Fruit fly (Drosophila melanogaster) whole organism, prepupa: ENCODE results near the gene CG13247.

ENCODE experiments used
- Blimp-1 ChIP-seq: fragments of 200-800 bp; sonication (Bioruptor generic); optimal IDR thresholded peaks from 3 replicates; lab custom pipeline; 2017; ENCODE audit warnings: missing biosample characterization, missing genetic modification characterization, mild to moderate bottlenecking, moderate library complexity, missing genetic modification reagents
- CG10669 ChIP-seq: fragments of 200-800 bp; sonication (Bioruptor generic); optimal IDR thresholded peaks from 3 replicates; lab custom pipeline; 2018; ENCODE audit warnings: missing biosample characterization, mild to moderate bottlenecking, missing genetic modification characterization, moderate library complexity
- CG11762 ChIP-seq: fragments of 200-800 bp; sonication (Bioruptor generic); optimal IDR thresholded peaks from 3 replicates; lab custom pipeline; 2016; ENCODE audit warnings: missing biosample characterization, missing genetic modification characterization; ENCODE audit not compliant: insufficient read depth
- CG15336 ChIP-seq: fragments of 200-800 bp; sonication (Bioruptor generic); IDR thresholded peaks from 2 replicates; pipeline ENCODE4 v1.3.6; 2022; ENCODE audit warnings: missing biosample characterization, missing genetic modification characterization
- CG1621 ChIP-seq: fragments of 200-800 bp; sonication (Bioruptor generic); optimal IDR thresholded peaks from 3 replicates; lab custom pipeline; 2018; ENCODE audit warnings: missing biosample characterization, mild to moderate bottlenecking, missing genetic modification characterization
- CG16779 ChIP-seq: fragments of 200-800 bp; sonication (Bioruptor generic); optimal IDR thresholded peaks from 3 replicates; lab custom pipeline; 2017; ENCODE audit warnings: missing biosample characterization, mild to moderate bottlenecking, missing genetic modification characterization
- CG3032 ChIP-seq: fragments of 200-800 bp; optimal IDR thresholded peaks from 2 replicates; lab custom pipeline; 2019; ENCODE audit warnings: missing biosample characterization, mild to moderate bottlenecking, missing genetic modification characterization, moderate library complexity
- CG31627 ChIP-seq: fragments of 200-800 bp; sonication (Bioruptor generic); optimal IDR thresholded peaks from 3 replicates; lab custom pipeline; 2016; ENCODE audit warnings: missing biosample characterization, missing genetic modification characterization
- CG32006 ChIP-seq: fragments of 200-800 bp; sonication (Bioruptor generic); optimal IDR thresholded peaks from 3 replicates; lab custom pipeline; 2017; ENCODE audit warnings: missing biosample characterization, mild to moderate bottlenecking, missing genetic modification characterization
- CG34406 ChIP-seq: fragments of 200-800 bp; sonication (Bioruptor generic); optimal IDR thresholded peaks from 3 replicates; lab custom pipeline; 2016; ENCODE audit warnings: missing biosample characterization, missing genetic modification characterization
- CG4318 ChIP-seq: fragments of 200-800 bp; sonication (Bioruptor generic); optimal IDR thresholded peaks from 3 replicates; lab custom pipeline; 2017; ENCODE audit warnings: missing biosample characterization, mild to moderate bottlenecking, missing genetic modification characterization
- CG6163 ChIP-seq: fragments of 200-800 bp; sonication (Bioruptor generic); IDR thresholded peaks from 3 replicates; pipeline ENCODE4 v1.3.6; 2022; ENCODE audit warnings: missing biosample characterization, missing genetic modification characterization
- CG6276 ChIP-seq: fragments of 200-800 bp; sonication (Bioruptor generic); optimal IDR thresholded peaks from 2 replicates; lab custom pipeline; 2017; ENCODE audit warnings: missing biosample characterization, mild to moderate bottlenecking, missing genetic modification characterization
- CG6808 ChIP-seq: fragments of 200-800 bp; sonication (Bioruptor generic); optimal IDR thresholded peaks from 3 replicates; lab custom pipeline; 2017; ENCODE audit warnings: missing biosample characterization, missing genetic modification characterization, mild to moderate bottlenecking, moderate library complexity, missing genetic modification reagents
- CG6854 ChIP-seq: fragments of 200-800 bp; sonication (Bioruptor generic); optimal IDR thresholded peaks from 2 replicates; lab custom pipeline; 2017; ENCODE audit warnings: missing biosample characterization, mild to moderate bottlenecking, missing genetic modification characterization
- CG8319 ChIP-seq: fragments of 200-800 bp; sonication (Bioruptor generic); optimal IDR thresholded peaks from 3 replicates; lab custom pipeline; 2016; ENCODE audit warnings: missing biosample characterization, missing genetic modification characterization
- CG8632 ChIP-seq: fragments of 200-800 bp; sonication (Bioruptor generic); optimal IDR thresholded peaks from 3 replicates; lab custom pipeline; 2016; ENCODE audit warnings: missing biosample characterization, missing genetic modification characterization
- Eip75B ChIP-seq: fragments of 200-800 bp; sonication (Bioruptor generic); optimal IDR thresholded peaks from 3 replicates; lab custom pipeline; 2016; ENCODE audit warnings: missing biosample characterization, missing genetic modification characterization
- Eip78C ChIP-seq: fragments of 200-800 bp; sonication (Bioruptor generic); peaks from one replicate; lab custom pipeline; 2016; ENCODE audit warnings: missing biosample characterization, missing genetic modification characterization
- Eip93F ChIP-seq: fragments of 200-800 bp; sonication (Bioruptor generic); optimal IDR thresholded peaks from 2 replicates; lab custom pipeline; 2016; ENCODE audit warnings: missing biosample characterization, mild to moderate bottlenecking, missing genetic modification characterization
- Ets21C ChIP-seq: fragments of 200-800 bp; sonication (Bioruptor generic); optimal IDR thresholded peaks from 3 replicates; lab custom pipeline; 2016; ENCODE audit warnings: missing biosample characterization, missing genetic modification characterization
- Ets96B ChIP-seq: fragments of 200-800 bp; optimal IDR thresholded peaks from 2 replicates; lab custom pipeline; 2019; ENCODE audit warnings: missing biosample characterization, mild to moderate bottlenecking, missing genetic modification characterization, moderate library complexity
- Gug ChIP-seq: fragments of 200-800 bp; sonication (Bioruptor generic); IDR thresholded peaks from 2 replicates; pipeline ENCODE4 v1.3.6; 2022; ENCODE audit warnings: missing biosample characterization, missing genetic modification characterization
- Hr38 ChIP-seq: sonication (Bioruptor generic); optimal IDR thresholded peaks from 2 replicates; lab custom pipeline; 2016; ENCODE audit warnings: missing biosample characterization, missing genetic modification characterization
- Lpt ChIP-seq: fragments of 200-800 bp; sonication (Bioruptor generic); optimal IDR thresholded peaks from 3 replicates; lab custom pipeline; 2016; ENCODE audit warnings: missing biosample characterization, missing genetic modification characterization
- Met ChIP-seq: fragments of 200-800 bp; sonication (Bioruptor generic); optimal IDR thresholded peaks from 3 replicates; lab custom pipeline; 2016; ENCODE audit warnings: missing biosample characterization, missing genetic modification characterization
- Smox ChIP-seq: fragments of 200-800 bp; sonication (Bioruptor generic); optimal IDR thresholded peaks from 3 replicates; lab custom pipeline; 2016; ENCODE audit warnings: missing biosample characterization, missing genetic modification characterization
- Sox102F ChIP-seq: fragments of 200-800 bp; sonication (Bioruptor generic); optimal IDR thresholded peaks from 2 replicates; lab custom pipeline; 2016; ENCODE audit warnings: missing biosample characterization, mild to moderate bottlenecking, missing genetic modification characterization
- Sox14 ChIP-seq: fragments of 200-800 bp; sonication (Bioruptor generic); optimal IDR thresholded peaks from 3 replicates; lab custom pipeline; 2016; ENCODE audit warnings: missing biosample characterization, missing genetic modification characterization
- acj6 ChIP-seq: fragments of 200-800 bp; sonication (Bioruptor generic); optimal IDR thresholded peaks from 3 replicates; lab custom pipeline; 2016; ENCODE audit warnings: missing biosample characterization, missing genetic modification characterization
- cyc ChIP-seq: fragments of 200-800 bp; sonication (Bioruptor generic); optimal IDR thresholded peaks from 3 replicates; lab custom pipeline; 2016; ENCODE audit warnings: missing biosample characterization, missing genetic modification characterization
- eg ChIP-seq: fragments of 200-800 bp; sonication (Bioruptor generic); IDR thresholded peaks from 3 replicates; pipeline ENCODE4 v1.3.6; 2022; ENCODE audit warnings: missing biosample characterization, missing genetic modification characterization
- esn ChIP-seq: fragments of 200-800 bp; sonication (Bioruptor generic); optimal IDR thresholded peaks from 2 replicates; lab custom pipeline; 2016; ENCODE audit warnings: missing biosample characterization, mild to moderate bottlenecking, missing genetic modification characterization, moderate library complexity
- fd59A ChIP-seq: fragments of 200-800 bp; sonication (Bioruptor generic); optimal IDR thresholded peaks from 2 replicates; lab custom pipeline; 2017; ENCODE audit warnings: missing biosample characterization, mild to moderate bottlenecking, missing genetic modification characterization, missing genetic modification reagents
- fd85E ChIP-seq: fragments of 200-800 bp; sonication (Bioruptor generic); optimal IDR thresholded peaks from 3 replicates; lab custom pipeline; 2016; ENCODE audit warnings: missing biosample characterization, missing genetic modification characterization
- fkh ChIP-seq: fragments of 200-800 bp; sonication (Bioruptor generic); optimal IDR thresholded peaks from 3 replicates; lab custom pipeline; 2017; ENCODE audit warnings: missing biosample characterization, mild to moderate bottlenecking, missing genetic modification characterization, moderate library complexity
- lz ChIP-seq: fragments of 200-800 bp; sonication (Bioruptor generic); optimal IDR thresholded peaks from 3 replicates; lab custom pipeline; 2016; ENCODE audit warnings: missing biosample characterization, missing genetic modification characterization
- net ChIP-seq: fragments of 200-800 bp; sonication (Bioruptor generic); optimal IDR thresholded peaks from 3 replicates; lab custom pipeline; 2016; ENCODE audit warnings: missing biosample characterization, missing genetic modification characterization
- pdm3 ChIP-seq: fragments of 200-800 bp; sonication (Bioruptor generic); optimal IDR thresholded peaks from 3 replicates; lab custom pipeline; 2016; ENCODE audit warnings: missing biosample characterization, missing genetic modification characterization
- salr ChIP-seq, 2 experiments: fragments of 200-800 bp; sonication (Bioruptor generic); optimal IDR thresholded peaks; 3 replicates each; lab custom pipeline; 2016 to 2018; ENCODE audit warnings: missing biosample characterization in 2 of 2, missing genetic modification characterization in 2 of 2, mild to moderate bottlenecking in 1 of 2
- spab ChIP-seq: fragments of 200-800 bp; sonication (Bioruptor generic); optimal IDR thresholded peaks from 2 replicates; lab custom pipeline; 2017; ENCODE audit warnings: missing biosample characterization, mild to moderate bottlenecking, missing genetic modification characterization, missing genetic modification reagents
- ss ChIP-seq, 2 experiments: fragments of 200-800 bp; sonication (Bioruptor generic); optimal IDR thresholded peaks; 2 replicates in 1 of 2; 3 replicates in 1 of 2; lab custom pipeline; 2017 to 2018; ENCODE audit warnings: mild to moderate bottlenecking in 2 of 2, missing biosample characterization in 2 of 2, missing genetic modification characterization in 2 of 2, moderate library complexity in 1 of 2
- svp ChIP-seq: fragments of 200-800 bp; sonication (Bioruptor generic); peaks from one replicate; lab custom pipeline; 2016; ENCODE audit warnings: missing biosample characterization, missing genetic modification characterization
- topi ChIP-seq: fragments of 200-800 bp; sonication (Bioruptor generic); optimal IDR thresholded peaks from 3 replicates; lab custom pipeline; 2016; ENCODE audit warnings: missing biosample characterization, missing genetic modification characterization

Gene CG13247

DNA sequence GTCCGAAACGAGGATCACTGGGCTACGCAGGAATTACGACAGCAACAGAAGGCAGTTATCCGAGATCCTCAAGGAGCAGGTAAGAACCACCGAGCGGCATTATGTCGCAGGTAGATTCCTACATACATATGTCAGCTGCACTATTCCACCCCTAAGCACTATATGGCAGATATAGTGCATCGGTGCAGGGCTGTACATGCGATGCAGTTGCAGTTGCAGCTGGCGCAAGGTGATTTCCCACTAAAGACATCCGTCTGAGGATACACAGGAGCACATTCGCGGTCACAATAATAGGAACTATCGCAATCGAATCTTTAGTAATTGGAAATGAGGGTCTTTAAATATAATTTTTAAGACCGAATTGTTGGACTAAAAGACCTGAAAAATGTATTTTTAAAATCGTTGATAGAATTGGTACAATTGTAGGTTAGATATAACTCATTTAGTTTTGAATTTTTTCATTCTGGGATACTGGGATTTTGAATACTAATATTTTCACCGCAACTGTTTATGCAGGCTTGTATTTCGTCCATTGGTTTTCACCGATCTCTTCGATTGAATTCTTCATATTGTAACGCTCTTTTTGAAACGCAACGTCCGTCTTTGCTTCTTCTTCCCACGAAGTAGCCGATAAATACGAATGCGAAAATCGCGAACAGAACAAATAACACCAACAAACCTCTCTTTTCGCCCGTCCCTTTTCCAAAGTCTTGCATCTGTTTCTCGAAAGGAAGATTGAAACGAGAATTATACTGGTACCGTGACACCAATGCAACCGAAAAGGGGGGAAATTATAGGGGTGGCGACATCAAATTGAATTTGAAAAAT is 32.8 kb downstream of the CG13247 start (continued):
- TF ChIP-seq Ets96B (tag; lab: Kevin White, UChicago), result peak; percentile 83
- peak in 1 of 2 experiments; percentile 57 for TF ChIP-seq salr (GFP tag; optimal IDR thresholded peaks at IDR 0.05; lab: Kevin White, UChicago)
- TF ChIP-seq spab (GFP tag; lab: Kevin White, UChicago), result peak; percentile 73
- TF ChIP-seq Sox102F (GFP tag; lab: Kevin White, UChicago), result peak; percentile 51
- TF ChIP-seq CG16779 (tag; lab: Kevin White, UChicago), result peak; percentile 28
- TF ChIP-seq acj6 (GFP tag; lab: Kevin White, UChicago), result peak; percentile 73
- TF ChIP-seq Lpt, result no peak
- TF ChIP-seq Blimp-1, result no peak
- peak; percentile 91 for TF ChIP-seq Eip78C (GFP tag; lab: Kevin White, UChicago)
- peak; percentile 76 for TF ChIP-seq CG6808 (GFP tag; lab: Kevin White, UChicago)
- no peak for TF ChIP-seq eg (GFP tag; lab: Robert Waterston, UW)
- TF ChIP-seq fkh, result no peak
- TF ChIP-seq CG11762, result peak; percentile 46
- peak; percentile 17 for TF ChIP-seq net
- no peak for TF ChIP-seq CG32006 (GFP tag; lab: Kevin White, UChicago)

DNA sequence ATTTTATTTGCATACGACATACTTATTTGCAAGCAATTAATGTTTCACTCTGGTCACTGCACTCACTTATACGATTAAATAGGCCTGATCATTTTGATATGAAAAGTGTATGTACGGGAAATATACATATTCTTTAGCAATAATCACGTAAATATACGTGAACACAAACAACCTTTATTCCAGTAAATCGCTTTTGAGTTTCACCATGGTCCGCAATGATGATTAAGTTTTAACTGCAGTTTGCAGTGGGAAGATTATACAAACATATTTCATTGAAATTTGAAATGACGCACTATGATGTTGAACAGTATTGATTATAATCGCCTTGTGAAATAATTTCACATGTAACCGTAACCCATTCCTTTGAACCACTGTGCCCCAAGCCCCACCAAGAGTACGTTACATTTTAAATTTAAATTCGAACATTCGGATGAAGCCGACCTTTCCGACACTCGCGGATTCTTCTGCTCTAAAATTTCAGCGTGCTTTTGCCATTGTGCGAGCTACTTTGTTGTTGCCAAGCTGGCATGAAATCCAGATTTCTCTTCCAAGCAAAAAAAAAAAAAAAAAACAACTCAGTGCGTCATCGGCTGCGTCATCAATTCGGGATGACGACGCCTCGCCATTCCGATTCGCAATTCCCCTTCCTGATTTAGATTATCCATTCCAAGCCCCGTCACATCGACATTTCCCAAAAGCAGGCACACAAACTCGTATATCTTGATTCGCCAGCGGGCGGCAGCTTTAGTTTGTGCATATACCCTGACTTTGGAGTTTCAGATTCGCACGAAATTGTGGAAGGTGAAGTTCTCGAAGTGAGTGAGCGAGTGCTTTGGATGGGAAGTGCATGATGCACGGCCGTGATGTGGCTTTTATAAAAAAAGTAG is 33.6 kb downstream of the CG13247 start:
- TF ChIP-seq cyc (GFP tag; lab: Kevin White, UChicago) (peak; percentile 52), CG10669 (peak; percentile 63), CG32006 (GFP tag; lab: Kevin White, UChicago) (peak; percentile 68), CG8319 (peak; percentile 33), fd85E (GFP tag; lab: Kevin White, UChicago) (no peak), Smox (GFP tag; lab: Kevin White, UChicago) (peak; percentile 58), pdm3 (peak; percentile 49), CG34406 (GFP tag; lab: Kevin White, UChicago) (peak; percentile 63), CG11762 (no peak), esn (peak; percentile 85), fd59A (GFP tag; lab: Kevin White, UChicago) (peak; percentile 74), fkh (no peak), Sox14 (GFP tag; lab: Kevin White, UChicago) (peak; percentile 61), Sox102F (GFP tag; lab: Kevin White, UChicago) (peak; percentile 51), CG8632 (GFP tag; lab: Kevin White, UChicago) (peak; percentile 59), lz (GFP tag; lab: Kevin White, UChicago) (peak; percentile 75), Lpt (no peak), CG16779 (tag; lab: Kevin White, UChicago) (peak; percentile 40), topi (GFP tag; lab: Kevin White, UChicago) (peak; percentile 88), ss (GFP tag; optimal IDR thresholded peaks at IDR 0.05; lab: Kevin White, UChicago) (peak; percentile 56 to 79), svp (GFP tag; lab: Kevin White, UChicago) (peak; percentile 93), Gug (GFP tag; lab: Robert Waterston, UW) (no peak), net (peak; percentile 41), Hr38 (GFP tag; lab: Kevin White, UChicago) (no peak), acj6 (GFP tag; lab: Kevin White, UChicago) (peak; percentile 57), CG1621 (tag; lab: Kevin White, UChicago) (no peak), CG3032 (peak; percentile 67), CG6854 (GFP tag; lab: Kevin White, UChicago) (peak; percentile 36), CG15336 (GFP tag; lab: Robert Waterston, UW) (no peak; the same call in 1 of the 2 replicates), Eip75B (peak; percentile 69), CG6808 (GFP tag; lab: Kevin White, UChicago) (peak; percentile 80), eg (GFP tag; lab: Robert Waterston, UW) (0 out of 3 replicates have a peak, but pooled peaks have one; percentile 5), CG4318 (GFP tag; lab: Kevin White, UChicago) (peak; percentile 30), Ets21C (GFP tag; lab: Kevin White, UChicago) (peak; percentile 74), Met (GFP tag; lab: Kevin White, UChicago) (peak; percentile 82), CG6163 (GFP tag; lab: Robert Waterston, UW) (peak; percentile 42; the same call in 2 of the 3 replicates), CG31627 (GFP tag; lab: Kevin White, UChicago) (peak; percentile 83), CG6276 (peak; percentile 5), Eip93F (GFP tag; lab: Kevin White, UChicago) (peak; percentile 37), spab (GFP tag; lab: Kevin White, UChicago) (peak; percentile 62)
